Worm (Caenorhabditis elegans): Measurements from ENCODE around the gene rrc-1.

DNA sequence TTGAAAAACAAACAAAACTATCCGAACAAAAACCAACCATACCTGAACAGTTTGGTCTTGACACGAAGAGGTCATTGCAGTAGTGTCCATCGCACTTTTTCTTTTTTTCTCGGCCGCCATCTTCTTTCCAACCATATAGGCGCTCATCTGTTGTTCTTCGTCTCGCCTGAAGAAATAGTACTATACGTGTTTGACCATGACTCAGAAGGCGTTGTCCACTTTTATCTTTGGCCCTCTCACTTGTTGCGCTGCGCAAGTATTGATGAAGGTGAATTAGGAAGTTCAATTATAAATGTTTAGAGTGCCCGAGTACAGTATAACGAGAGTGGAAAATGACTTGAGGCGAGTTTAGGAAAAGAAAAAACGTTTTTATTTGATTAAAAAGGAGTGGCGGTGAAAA lies 45.2 kb downstream of the rrc-1 start:
- TF ChIP-seq him-1 (tag; optimal IDR thresholded peaks at IDR 0.05) (no peak), dao-5 (tag; optimal IDR thresholded peaks at IDR 0.05) (no peak), W03F9.2 (tag; optimal IDR thresholded peaks at IDR 0.05) (no peak)

Measured in whole organism, L4/young adult.